Fruit fly (Drosophila melanogaster) whole organism, wandering third instar larva: Measurements from ENCODE around the gene ebi.

Experiments used
- Abd-B ChIP-seq: fragments of >200 bp; optimal IDR thresholded peaks from 2 replicates; lab custom pipeline; 2017; ENCODE audit warnings: missing biosample characterization, missing genetic modification characterization
- CG32264 ChIP-seq: fragments of 200-800 bp; sonication (Bioruptor generic); optimal IDR thresholded peaks from 2 replicates; lab custom pipeline; 2016; ENCODE audit warnings: missing biosample characterization, missing genetic modification characterization
- CG9705 ChIP-seq: fragments of 200-800 bp; sonication (Bioruptor generic); optimal IDR thresholded peaks from 2 replicates; lab custom pipeline; 2018; ENCODE audit warnings: missing biosample characterization, mild to moderate bottlenecking, missing genetic modification characterization
- CrebA ChIP-seq: fragments of 200-800 bp; sonication (Bioruptor generic); optimal IDR thresholded peaks from 2 replicates; lab custom pipeline; 2016; ENCODE audit warnings: missing biosample characterization, mild to moderate bottlenecking, missing genetic modification characterization, borderline replicate concordance
- Dif ChIP-seq: fragments of 200-275, 200-300 bp; sonication (Bioruptor generic); optimal IDR thresholded peaks from 2 replicates; lab custom pipeline; 2018; ENCODE audit warnings: missing biosample characterization, missing genetic modification characterization; ENCODE audit not compliant: partially characterized antibody
- GATAd ChIP-seq: sonication (Bioruptor generic); optimal IDR thresholded peaks from 2 replicates; lab custom pipeline; 2016; ENCODE audit warnings: missing biosample characterization, missing genetic modification characterization
- HLH106 ChIP-seq: fragments of 200-800 bp; optimal IDR thresholded peaks from 3 replicates; lab custom pipeline; 2019; ENCODE audit warnings: missing biosample characterization, mild to moderate bottlenecking, missing genetic modification characterization, moderate library complexity
- Hnf4 ChIP-seq: fragments of 200-800 bp; sonication (Bioruptor generic); optimal IDR thresholded peaks from 2 replicates; lab custom pipeline; 2016; ENCODE audit warnings: missing biosample characterization, mild to moderate bottlenecking, missing genetic modification characterization
- Hr78 ChIP-seq: fragments of >200 bp; optimal IDR thresholded peaks from 2 replicates; lab custom pipeline; 2017; ENCODE audit warnings: missing biosample characterization, missing genetic modification characterization
- Hr83 ChIP-seq: fragments of 200-300 bp; sonication (Bioruptor generic); optimal IDR thresholded peaks from 2 replicates; lab custom pipeline; 2016; ENCODE audit warnings: missing biosample characterization, mild to moderate bottlenecking, missing genetic modification characterization, moderate library complexity; ENCODE audit not compliant: poor library complexity, severe bottlenecking
- Jra ChIP-seq: sonication (Bioruptor generic); optimal IDR thresholded peaks from 2 replicates; lab custom pipeline; 2016; ENCODE audit warnings: missing biosample characterization, missing genetic modification characterization
- Mio ChIP-seq: sonication (Bioruptor generic); optimal IDR thresholded peaks from 2 replicates; lab custom pipeline; 2016; ENCODE audit warnings: missing biosample characterization, missing genetic modification characterization
- Myc ChIP-seq: fragments of >200 bp; optimal IDR thresholded peaks from 2 replicates; lab custom pipeline; 2017
- N ChIP-seq: fragments of >200 bp; optimal IDR thresholded peaks from 2 replicates; lab custom pipeline; 2018; ENCODE audit warnings: missing biosample characterization, missing external identifiers, missing genetic modification characterization
- OdsH ChIP-seq: fragments of 200-800 bp; sonication (Bioruptor generic); optimal IDR thresholded peaks from 2 replicates; lab custom pipeline; 2016; ENCODE audit warnings: missing biosample characterization, mild to moderate bottlenecking, missing genetic modification characterization
- Rel ChIP-seq, 2 experiments: fragments of 200-800 bp; sonication (Bioruptor generic) in 1 of 2; optimal IDR thresholded peaks; 2 replicates in 1 of 2; 3 replicates in 1 of 2; lab custom pipeline; 2016 to 2019; ENCODE audit warnings: mild to moderate bottlenecking in 2 of 2, missing biosample characterization in 2 of 2, missing genetic modification characterization in 2 of 2, moderate library complexity in 1 of 2
- Sp1 ChIP-seq: fragments of 200-800 bp; sonication (Bioruptor generic); optimal IDR thresholded peaks from 3 replicates; lab custom pipeline; 2019; ENCODE audit warnings: missing biosample characterization, mild to moderate bottlenecking, missing genetic modification characterization, moderate library complexity
- Vsx2 ChIP-seq: fragments of 200-300, 225-300 bp; sonication (Bioruptor generic); optimal IDR thresholded peaks from 2 replicates; lab custom pipeline; 2018; ENCODE audit warnings: missing biosample characterization, missing genetic modification characterization; ENCODE audit not compliant: partially characterized antibody
- br ChIP-seq: fragments of 200-800 bp; sonication (Bioruptor generic); optimal IDR thresholded peaks from 2 replicates; lab custom pipeline; 2016; ENCODE audit warnings: missing biosample characterization, missing genetic modification characterization
- brk ChIP-seq: fragments of 200-800 bp; sonication (Bioruptor generic); optimal IDR thresholded peaks from 2 replicates; lab custom pipeline; 2016; ENCODE audit warnings: missing biosample characterization, mild to moderate bottlenecking, missing genetic modification characterization
- dl ChIP-seq, 2 experiments: fragments of 175-275, 200-275 bp in 1 of 2; fragments of 200-275 bp in 1 of 2; sonication (Bioruptor generic); optimal IDR thresholded peaks; lab custom pipeline; 2018; ENCODE audit warnings: mild to moderate bottlenecking in 2 of 2, missing biosample characterization in 2 of 2, missing genetic modification characterization in 2 of 2, moderate library complexity in 2 of 2; ENCODE audit not compliant: partially characterized antibody in 2 of 2, insufficient read depth in 1 of 2
- dmrt93B ChIP-seq: fragments of 200-800 bp; sonication (Bioruptor generic); optimal IDR thresholded peaks from 2 replicates; lab custom pipeline; 2018; ENCODE audit warnings: missing biosample characterization, mild to moderate bottlenecking, missing genetic modification characterization
- dsf ChIP-seq: sonication (Bioruptor generic); optimal IDR thresholded peaks from 2 replicates; lab custom pipeline; 2016; ENCODE audit warnings: missing biosample characterization, missing genetic modification characterization, borderline replicate concordance
- ey ChIP-seq: fragments of 200-800 bp; sonication (Bioruptor generic); optimal IDR thresholded peaks from 2 replicates; lab custom pipeline; 2016; ENCODE audit warnings: missing biosample characterization, missing genetic modification characterization
- foxo ChIP-seq, 2 experiments: fragments of 200-800 bp; sonication (Bioruptor generic); optimal IDR thresholded peaks; 2 replicates in 1 of 2; 3 replicates in 1 of 2; lab custom pipeline; 2016 to 2017; ENCODE audit warnings: missing biosample characterization in 2 of 2, missing genetic modification characterization in 2 of 2
- fru ChIP-seq: fragments of 200-800 bp; sonication (Bioruptor generic); optimal IDR thresholded peaks from 3 replicates; lab custom pipeline; 2016; ENCODE audit warnings: missing biosample characterization, mild to moderate bottlenecking, missing genetic modification characterization
- h ChIP-seq: fragments of 200-800 bp; sonication (Bioruptor generic); optimal IDR thresholded peaks from 3 replicates; lab custom pipeline; 2016; ENCODE audit warnings: missing biosample characterization, mild to moderate bottlenecking, missing genetic modification characterization
- lola ChIP-seq: fragments of >200 bp; optimal IDR thresholded peaks from 2 replicates; lab custom pipeline; 2017; ENCODE audit warnings: missing biosample characterization, missing genetic modification characterization
- pan ChIP-seq: fragments of >200 bp; optimal IDR thresholded peaks from 2 replicates; lab custom pipeline; 2017
- psq ChIP-seq: fragments of 200-800 bp; sonication (Bioruptor generic); optimal IDR thresholded peaks from 3 replicates; lab custom pipeline; 2017; ENCODE audit warnings: missing biosample characterization, mild to moderate bottlenecking, missing genetic modification characterization, moderate library complexity
- rgr ChIP-seq: fragments of 200-800 bp; sonication (Bioruptor generic); optimal IDR thresholded peaks from 3 replicates; lab custom pipeline; 2016; ENCODE audit warnings: missing biosample characterization, mild to moderate bottlenecking, missing genetic modification characterization
- sage ChIP-seq: fragments of 200-800 bp; sonication (Bioruptor generic); optimal IDR thresholded peaks from 2 replicates; lab custom pipeline; 2016; ENCODE audit warnings: missing biosample characterization, mild to moderate bottlenecking, missing genetic modification characterization
- sv ChIP-seq: fragments of 200-800 bp; sonication (Bioruptor generic); optimal IDR thresholded peaks from 3 replicates; lab custom pipeline; 2016; ENCODE audit warnings: missing biosample characterization, missing genetic modification characterization
- tai ChIP-seq: sonication (Bioruptor generic); optimal IDR thresholded peaks from 2 replicates; lab custom pipeline; 2016; ENCODE audit warnings: missing biosample characterization, missing genetic modification characterization
- woc ChIP-seq: sonication (Bioruptor generic); optimal IDR thresholded peaks from 2 replicates; lab custom pipeline; 2016; ENCODE audit warnings: missing biosample characterization, mild to moderate bottlenecking, missing genetic modification characterization

ebi gene

DNA sequence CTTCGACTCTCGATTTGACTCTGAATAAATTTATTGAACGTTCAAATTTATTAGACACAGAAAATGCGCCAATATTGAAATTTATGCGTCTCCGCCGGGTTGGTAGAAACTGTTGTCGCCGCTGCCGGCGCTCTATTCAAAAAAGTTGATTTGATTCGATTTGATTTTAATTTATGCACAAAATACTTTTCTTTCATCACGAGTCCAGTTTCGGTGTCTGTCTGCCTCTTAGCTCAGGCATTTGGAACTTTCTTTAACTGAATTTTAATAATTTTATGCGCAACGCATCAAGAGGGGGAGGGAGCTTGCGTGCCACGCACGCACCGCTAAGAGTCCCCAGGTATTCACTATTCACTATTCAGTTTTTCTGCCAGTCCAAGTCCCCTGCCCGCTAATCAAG, 22.6 kb downstream of the ebi start:
- TF ChIP-seq N (GFP tag; lab: Kevin White, UChicago) = no peak
- no peak for TF ChIP-seq Hr78 (GFP tag; lab: Kevin White, UChicago)
- no peak for TF ChIP-seq Myc (lab: Kevin White, UChicago)
- no peak for TF ChIP-seq foxo (GFP tag; optimal IDR thresholded peaks at IDR 0.05; lab: Kevin White, UChicago)
- no peak for TF ChIP-seq brk (GFP tag; lab: Kevin White, UChicago)
- no peak for TF ChIP-seq HLH106 (tag; lab: Kevin White, UChicago)
- TF ChIP-seq Mio = no peak
- TF ChIP-seq dl (GFP tag; optimal IDR thresholded peaks at IDR 0.05; lab: Kevin White, UChicago; ENCODE audit: insufficient read depth in 1 of 2, partially characterized antibody in 2 of 2) = no peak
- TF ChIP-seq pan (lab: Kevin White, UChicago) = no peak
- no peak for TF ChIP-seq rgr (GFP tag; lab: Kevin White, UChicago)

DNA sequence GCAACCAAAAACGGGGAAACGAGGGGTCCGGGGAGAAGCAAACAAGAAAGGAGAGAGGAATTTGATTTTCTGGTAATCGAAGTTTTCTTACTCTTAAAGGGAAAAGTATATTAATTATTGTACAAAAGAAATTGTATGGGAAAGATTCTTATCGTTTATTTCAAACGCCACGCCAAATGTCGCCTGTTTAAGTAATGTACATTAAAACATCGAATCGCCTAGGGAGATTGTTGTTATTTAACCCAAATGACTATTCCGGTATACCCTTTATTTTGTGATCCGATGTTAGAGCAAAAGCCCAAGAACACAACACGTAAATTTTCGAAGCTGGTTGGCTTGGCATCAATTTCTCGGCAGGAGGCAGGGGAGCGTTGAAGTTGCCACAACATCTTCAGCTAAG, 24.5 kb downstream of the ebi start:
- TF ChIP-seq Abd-B (GFP tag; lab: Kevin White, UChicago) (no peak), tai (GFP tag; lab: Kevin White, UChicago) (peak; percentile 90), Rel (GFP tag; optimal IDR thresholded peaks at IDR 0.05; lab: Kevin White, UChicago) (peak; percentile 51), Rel (tag; optimal IDR thresholded peaks at IDR 0.05; lab: Kevin White, UChicago) (peak; percentile 60), dsf (GFP tag; lab: Kevin White, UChicago) (peak; percentile 80), CG32264 (peak; percentile 80), dmrt93B (GFP tag; lab: Kevin White, UChicago) (peak; percentile 80), Hr78 (GFP tag; lab: Kevin White, UChicago) (no peak), Myc (lab: Kevin White, UChicago) (no peak), sage (GFP tag; lab: Kevin White, UChicago) (peak; percentile 76), Vsx2 (GFP tag; lab: Kevin White, UChicago) (no peak), Hr83 (GFP tag; lab: Kevin White, UChicago) (no peak), h (GFP tag; lab: Kevin White, UChicago) (peak; percentile 92), dl (GFP tag; optimal IDR thresholded peaks at IDR 0.05; lab: Kevin White, UChicago; ENCODE audit: insufficient read depth in 1 of 2, partially characterized antibody in 2 of 2) (no peak), sv (GFP tag; lab: Kevin White, UChicago) (no peak), GATAd (GFP tag; lab: Kevin White, UChicago) (peak; percentile 10), OdsH (GFP tag; lab: Kevin White, UChicago) (peak; percentile 90), Hnf4 (GFP tag; lab: Kevin White, UChicago) (peak; percentile 90), fru (GFP tag; lab: Kevin White, UChicago) (peak; percentile 92), CrebA (GFP tag; lab: Kevin White, UChicago) (peak; percentile 72), Jra (peak; percentile 82), br (GFP tag; lab: Kevin White, UChicago) (peak; percentile 92), psq (GFP tag; lab: Kevin White, UChicago) (peak; percentile 94), woc (GFP tag; lab: Kevin White, UChicago) (peak; percentile 99), Sp1 (GFP tag; lab: Kevin White, UChicago) (peak; percentile 92), CG9705 (peak; percentile 85), brk (GFP tag; lab: Kevin White, UChicago) (peak; percentile 91), HLH106 (tag; lab: Kevin White, UChicago) (peak; percentile 94), foxo (GFP tag; optimal IDR thresholded peaks at IDR 0.05; lab: Kevin White, UChicago) (peak; percentile 16 to 92), lola (GFP tag; lab: Kevin White, UChicago) (no peak), rgr (GFP tag; lab: Kevin White, UChicago) (peak; percentile 89), Dif (GFP tag; lab: Kevin White, UChicago) (no peak), ey (GFP tag; lab: Kevin White, UChicago) (peak; percentile 91)
